Fruit fly (Drosophila melanogaster) whole organism, prepupa: ENCODE data around the gene JYalpha.

Source experiments
- CG10669 ChIP-seq: fragments of 200-800 bp; sonication (Bioruptor generic); optimal IDR thresholded peaks from 3 replicates; lab custom pipeline; 2018; ENCODE audit warnings: missing biosample characterization, mild to moderate bottlenecking, missing genetic modification characterization, moderate library complexity
- CG3032 ChIP-seq: fragments of 200-800 bp; optimal IDR thresholded peaks from 2 replicates; lab custom pipeline; 2019; ENCODE audit warnings: missing biosample characterization, mild to moderate bottlenecking, missing genetic modification characterization, moderate library complexity
- CG6276 ChIP-seq: fragments of 200-800 bp; sonication (Bioruptor generic); optimal IDR thresholded peaks from 2 replicates; lab custom pipeline; 2017; ENCODE audit warnings: missing biosample characterization, mild to moderate bottlenecking, missing genetic modification characterization
- CG6854 ChIP-seq: fragments of 200-800 bp; sonication (Bioruptor generic); optimal IDR thresholded peaks from 2 replicates; lab custom pipeline; 2017; ENCODE audit warnings: missing biosample characterization, mild to moderate bottlenecking, missing genetic modification characterization
- Gug ChIP-seq: fragments of 200-800 bp; sonication (Bioruptor generic); IDR thresholded peaks from 2 replicates; pipeline ENCODE4 v1.3.6; 2022; ENCODE audit warnings: missing biosample characterization, missing genetic modification characterization
- fd85E ChIP-seq: fragments of 200-800 bp; sonication (Bioruptor generic); optimal IDR thresholded peaks from 3 replicates; lab custom pipeline; 2016; ENCODE audit warnings: missing biosample characterization, missing genetic modification characterization
- salr ChIP-seq, 2 experiments: fragments of 200-800 bp; sonication (Bioruptor generic); optimal IDR thresholded peaks; 3 replicates each; lab custom pipeline; 2016 to 2018; ENCODE audit warnings: missing biosample characterization in 2 of 2, missing genetic modification characterization in 2 of 2, mild to moderate bottlenecking in 1 of 2
- ss ChIP-seq, 2 experiments: fragments of 200-800 bp; sonication (Bioruptor generic); optimal IDR thresholded peaks; 2 replicates in 1 of 2; 3 replicates in 1 of 2; lab custom pipeline; 2017 to 2018; ENCODE audit warnings: mild to moderate bottlenecking in 2 of 2, missing biosample characterization in 2 of 2, missing genetic modification characterization in 2 of 2, moderate library complexity in 1 of 2
- topi ChIP-seq: fragments of 200-800 bp; sonication (Bioruptor generic); optimal IDR thresholded peaks from 3 replicates; lab custom pipeline; 2016; ENCODE audit warnings: missing biosample characterization, missing genetic modification characterization

DNA sequence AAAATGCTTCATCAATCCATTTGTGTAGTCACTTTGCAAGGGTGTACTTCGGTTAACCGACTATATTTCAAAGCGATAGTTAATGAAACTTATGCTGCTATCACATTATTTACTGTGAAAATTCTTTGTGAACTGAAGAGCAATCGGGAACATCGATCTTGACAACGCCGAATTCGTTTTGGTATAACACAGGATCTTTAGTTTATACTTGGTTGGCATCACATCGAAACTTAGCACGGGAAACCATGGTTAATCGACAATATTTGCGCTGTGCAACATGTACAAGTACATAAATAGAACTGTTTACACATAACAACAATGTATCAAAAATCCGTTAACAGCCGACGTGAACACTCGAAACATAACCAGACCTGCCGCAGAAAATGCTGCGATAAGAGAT lies 44.1 kb downstream of the JYalpha start:
- TF ChIP-seq fd85E (GFP tag; lab: Kevin White, UChicago): no peak
- no peak for TF ChIP-seq CG10669 (GFP tag; lab: Kevin White, UChicago)
- TF ChIP-seq CG6276 (GFP tag; lab: Kevin White, UChicago): no peak
- no peak for TF ChIP-seq ss (GFP tag; optimal IDR thresholded peaks at IDR 0.05; lab: Kevin White, UChicago)
- no peak for TF ChIP-seq Gug (GFP tag; lab: Robert Waterston, UW)
- TF ChIP-seq CG3032 (tag; lab: Kevin White, UChicago): no peak
- no peak for TF ChIP-seq CG6854
- no peak for TF ChIP-seq topi (GFP tag; lab: Kevin White, UChicago)
- TF ChIP-seq salr (GFP tag; optimal IDR thresholded peaks at IDR 0.05; lab: Kevin White, UChicago): no peak
